Fruit fly (Drosophila melanogaster): ENCODE results near the gene trx.

DNA sequence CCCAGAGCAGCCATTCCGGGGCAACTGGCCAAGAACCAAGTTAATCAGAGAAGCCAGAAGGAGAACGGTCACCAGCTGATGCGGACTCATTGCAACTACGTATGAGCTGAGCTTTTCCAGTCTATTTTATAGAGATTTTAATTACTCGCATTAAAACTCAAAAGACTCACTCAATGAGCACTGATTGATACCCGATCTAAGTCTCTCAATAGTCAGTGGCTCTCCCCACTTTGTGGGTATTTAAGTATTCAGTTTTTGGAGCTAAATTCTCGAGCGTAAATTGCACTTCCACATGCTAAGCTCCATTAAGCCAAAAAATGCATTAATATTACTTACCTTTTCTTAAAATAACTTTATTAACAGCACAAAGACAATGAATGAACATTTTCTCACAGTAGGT, 66.6 kb downstream of the trx start, which contains the start of gene CG31326:
- no peak for TF ChIP-seq CG32121 (GFP tag; IDR thresholded peaks at IDR 0.05)
- TF ChIP-seq gl (tag; optimal IDR thresholded peaks at IDR 0.05): no peak
